Fruit fly (Drosophila melanogaster) whole organism, wandering third instar larva: ENCODE data around the gene TwdlE.

Source experiments
- Abd-B ChIP-seq: fragments of >200 bp; optimal IDR thresholded peaks from 2 replicates; lab custom pipeline; 2017; ENCODE audit warnings: missing biosample characterization, missing genetic modification characterization
- CG9705 ChIP-seq: fragments of 200-800 bp; sonication (Bioruptor generic); optimal IDR thresholded peaks from 2 replicates; lab custom pipeline; 2018; ENCODE audit warnings: missing biosample characterization, mild to moderate bottlenecking, missing genetic modification characterization
- CrebA ChIP-seq: fragments of 200-800 bp; sonication (Bioruptor generic); optimal IDR thresholded peaks from 2 replicates; lab custom pipeline; 2016; ENCODE audit warnings: missing biosample characterization, mild to moderate bottlenecking, missing genetic modification characterization, borderline replicate concordance
- Dfd ChIP-seq: fragments of >200 bp; optimal IDR thresholded peaks from 2 replicates; lab custom pipeline; 2017; ENCODE audit warnings: missing biosample characterization, missing genetic modification characterization
- GATAd ChIP-seq: sonication (Bioruptor generic); optimal IDR thresholded peaks from 2 replicates; lab custom pipeline; 2016; ENCODE audit warnings: missing biosample characterization, missing genetic modification characterization
- Hnf4 ChIP-seq: fragments of 200-800 bp; sonication (Bioruptor generic); optimal IDR thresholded peaks from 2 replicates; lab custom pipeline; 2016; ENCODE audit warnings: missing biosample characterization, mild to moderate bottlenecking, missing genetic modification characterization
- Hr83 ChIP-seq: fragments of 200-300 bp; sonication (Bioruptor generic); optimal IDR thresholded peaks from 2 replicates; lab custom pipeline; 2016; ENCODE audit warnings: missing biosample characterization, mild to moderate bottlenecking, missing genetic modification characterization, moderate library complexity; ENCODE audit not compliant: poor library complexity, severe bottlenecking
- Jra ChIP-seq: sonication (Bioruptor generic); optimal IDR thresholded peaks from 2 replicates; lab custom pipeline; 2016; ENCODE audit warnings: missing biosample characterization, missing genetic modification characterization
- Mio ChIP-seq: sonication (Bioruptor generic); optimal IDR thresholded peaks from 2 replicates; lab custom pipeline; 2016; ENCODE audit warnings: missing biosample characterization, missing genetic modification characterization
- Rel ChIP-seq, 2 experiments: fragments of 200-800 bp; sonication (Bioruptor generic) in 1 of 2; optimal IDR thresholded peaks; 2 replicates in 1 of 2; 3 replicates in 1 of 2; lab custom pipeline; 2016 to 2019; ENCODE audit warnings: mild to moderate bottlenecking in 2 of 2, missing biosample characterization in 2 of 2, missing genetic modification characterization in 2 of 2, moderate library complexity in 1 of 2
- Sp1 ChIP-seq: fragments of 200-800 bp; sonication (Bioruptor generic); optimal IDR thresholded peaks from 3 replicates; lab custom pipeline; 2019; ENCODE audit warnings: missing biosample characterization, mild to moderate bottlenecking, missing genetic modification characterization, moderate library complexity
- br ChIP-seq: fragments of 200-800 bp; sonication (Bioruptor generic); optimal IDR thresholded peaks from 2 replicates; lab custom pipeline; 2016; ENCODE audit warnings: missing biosample characterization, missing genetic modification characterization
- dl ChIP-seq, 2 experiments: fragments of 175-275, 200-275 bp in 1 of 2; fragments of 200-275 bp in 1 of 2; sonication (Bioruptor generic); optimal IDR thresholded peaks; lab custom pipeline; 2018; ENCODE audit warnings: mild to moderate bottlenecking in 2 of 2, missing biosample characterization in 2 of 2, missing genetic modification characterization in 2 of 2, moderate library complexity in 2 of 2; ENCODE audit not compliant: partially characterized antibody in 2 of 2, insufficient read depth in 1 of 2
- dmrt93B ChIP-seq: fragments of 200-800 bp; sonication (Bioruptor generic); optimal IDR thresholded peaks from 2 replicates; lab custom pipeline; 2018; ENCODE audit warnings: missing biosample characterization, mild to moderate bottlenecking, missing genetic modification characterization
- dsf ChIP-seq: sonication (Bioruptor generic); optimal IDR thresholded peaks from 2 replicates; lab custom pipeline; 2016; ENCODE audit warnings: missing biosample characterization, missing genetic modification characterization, borderline replicate concordance
- ey ChIP-seq: fragments of 200-800 bp; sonication (Bioruptor generic); optimal IDR thresholded peaks from 2 replicates; lab custom pipeline; 2016; ENCODE audit warnings: missing biosample characterization, missing genetic modification characterization
- foxo ChIP-seq, 2 experiments: fragments of 200-800 bp; sonication (Bioruptor generic); optimal IDR thresholded peaks; 2 replicates in 1 of 2; 3 replicates in 1 of 2; lab custom pipeline; 2016 to 2017; ENCODE audit warnings: missing biosample characterization in 2 of 2, missing genetic modification characterization in 2 of 2
- fru ChIP-seq: fragments of 200-800 bp; sonication (Bioruptor generic); optimal IDR thresholded peaks from 3 replicates; lab custom pipeline; 2016; ENCODE audit warnings: missing biosample characterization, mild to moderate bottlenecking, missing genetic modification characterization
- h ChIP-seq: fragments of 200-800 bp; sonication (Bioruptor generic); optimal IDR thresholded peaks from 3 replicates; lab custom pipeline; 2016; ENCODE audit warnings: missing biosample characterization, mild to moderate bottlenecking, missing genetic modification characterization
- jim ChIP-seq: fragments of 175-275, 200-325 bp; sonication (Bioruptor generic); optimal IDR thresholded peaks from 2 replicates; lab custom pipeline; 2016; ENCODE audit warnings: missing biosample characterization, mild to moderate bottlenecking, missing genetic modification characterization
- lola ChIP-seq: fragments of >200 bp; optimal IDR thresholded peaks from 2 replicates; lab custom pipeline; 2017; ENCODE audit warnings: missing biosample characterization, missing genetic modification characterization
- pan ChIP-seq: fragments of >200 bp; optimal IDR thresholded peaks from 2 replicates; lab custom pipeline; 2017
- psq ChIP-seq: fragments of 200-800 bp; sonication (Bioruptor generic); optimal IDR thresholded peaks from 3 replicates; lab custom pipeline; 2017; ENCODE audit warnings: missing biosample characterization, mild to moderate bottlenecking, missing genetic modification characterization, moderate library complexity
- rgr ChIP-seq: fragments of 200-800 bp; sonication (Bioruptor generic); optimal IDR thresholded peaks from 3 replicates; lab custom pipeline; 2016; ENCODE audit warnings: missing biosample characterization, mild to moderate bottlenecking, missing genetic modification characterization
- sage ChIP-seq: fragments of 200-800 bp; sonication (Bioruptor generic); optimal IDR thresholded peaks from 2 replicates; lab custom pipeline; 2016; ENCODE audit warnings: missing biosample characterization, mild to moderate bottlenecking, missing genetic modification characterization
- sv ChIP-seq: fragments of 200-800 bp; sonication (Bioruptor generic); optimal IDR thresholded peaks from 3 replicates; lab custom pipeline; 2016; ENCODE audit warnings: missing biosample characterization, missing genetic modification characterization
- tai ChIP-seq: sonication (Bioruptor generic); optimal IDR thresholded peaks from 2 replicates; lab custom pipeline; 2016; ENCODE audit warnings: missing biosample characterization, missing genetic modification characterization
- usp ChIP-seq: fragments of >200 bp; optimal IDR thresholded peaks from 2 replicates; lab custom pipeline; 2017; ENCODE audit warnings: missing biosample characterization, missing genetic modification characterization
- woc ChIP-seq: sonication (Bioruptor generic); optimal IDR thresholded peaks from 2 replicates; lab custom pipeline; 2016; ENCODE audit warnings: missing biosample characterization, mild to moderate bottlenecking, missing genetic modification characterization

TwdlE gene

DNA sequence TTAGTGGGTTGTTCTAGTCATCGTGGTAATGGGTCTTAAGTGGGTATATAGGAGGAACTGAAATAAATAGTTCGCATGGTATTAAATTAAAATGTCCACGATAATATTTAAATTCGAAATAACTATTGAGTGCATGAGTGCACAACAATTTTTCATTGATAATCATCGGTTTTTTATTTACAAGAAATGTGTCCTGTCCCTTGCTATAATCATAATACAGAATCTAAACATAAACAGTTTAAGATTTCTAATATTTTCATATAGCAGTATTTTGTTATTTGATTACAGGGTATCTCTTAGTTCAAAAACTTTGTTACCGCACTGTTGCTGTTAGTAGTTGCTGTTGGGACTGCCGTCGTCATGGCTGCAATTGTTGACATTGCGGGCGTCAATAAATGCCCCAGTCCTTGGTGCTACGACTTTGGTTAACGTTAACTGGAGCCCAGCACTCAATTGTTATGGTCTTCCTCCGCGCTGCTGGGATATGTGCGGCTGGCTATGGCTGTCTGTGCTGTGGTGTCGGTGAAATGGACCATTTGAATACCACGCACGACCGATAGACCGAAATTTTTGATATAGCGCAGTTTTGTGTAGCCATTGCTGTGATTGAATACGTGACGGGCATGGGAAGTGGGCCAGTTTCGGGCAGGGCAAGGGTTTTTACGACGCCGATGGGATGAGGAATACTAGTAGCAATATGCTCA is 11.3 kb upstream of the TwdlE start:
- no peak for TF ChIP-seq jim (GFP tag; lab: Kevin White, UChicago)
- peak; percentile 17 for TF ChIP-seq sv (GFP tag; lab: Kevin White, UChicago)
- no peak for TF ChIP-seq pan (lab: Kevin White, UChicago)
- no peak for TF ChIP-seq Mio (GFP tag; lab: Kevin White, UChicago)

DNA sequence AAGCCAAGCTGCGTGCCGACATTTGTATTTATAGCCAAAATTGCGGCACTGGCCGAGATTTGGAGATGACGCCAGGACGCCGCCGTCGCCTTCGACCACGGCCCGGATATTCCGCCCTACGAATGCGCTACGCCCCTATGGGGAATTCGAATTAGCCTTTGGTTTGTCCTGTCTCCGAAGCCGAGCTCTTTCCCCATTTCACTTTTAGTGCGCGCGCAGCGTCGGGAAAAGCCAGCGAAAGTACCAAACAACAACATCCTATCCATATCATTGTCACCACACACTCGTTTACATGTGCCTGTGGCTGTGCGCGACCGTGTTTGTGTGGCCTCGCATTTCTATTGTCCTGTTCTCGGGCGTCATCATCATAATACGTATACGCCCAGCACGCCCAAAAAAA is 10.7 kb upstream of the TwdlE start, which contains the start of gene Proc:
Gene Proc (minus strand): TSS at position 101 of the 400 bp plus-strand sequence.
- TF ChIP-seq sage (GFP tag; lab: Kevin White, UChicago) (no peak), usp (GFP tag; lab: Kevin White, UChicago) (no peak), br (no peak), dl (GFP tag; optimal IDR thresholded peaks at IDR 0.05; lab: Kevin White, UChicago; ENCODE audit: insufficient read depth in 1 of 2, partially characterized antibody in 2 of 2) (no peak), Sp1 (GFP tag; lab: Kevin White, UChicago) (no peak), tai (GFP tag; lab: Kevin White, UChicago) (no peak), sv (GFP tag; lab: Kevin White, UChicago) (no peak), rgr (GFP tag; lab: Kevin White, UChicago) (no peak), fru (GFP tag; lab: Kevin White, UChicago) (no peak), dmrt93B (GFP tag; lab: Kevin White, UChicago) (no peak), Hr83 (GFP tag; lab: Kevin White, UChicago) (no peak), lola (GFP tag; lab: Kevin White, UChicago) (no peak), pan (lab: Kevin White, UChicago) (no peak), CrebA (GFP tag; lab: Kevin White, UChicago) (no peak), GATAd (no peak), Abd-B (GFP tag; lab: Kevin White, UChicago) (no peak), dsf (GFP tag; lab: Kevin White, UChicago) (no peak)
- TF ChIP-seq, all 38 proteins: peak for 0

DNA sequence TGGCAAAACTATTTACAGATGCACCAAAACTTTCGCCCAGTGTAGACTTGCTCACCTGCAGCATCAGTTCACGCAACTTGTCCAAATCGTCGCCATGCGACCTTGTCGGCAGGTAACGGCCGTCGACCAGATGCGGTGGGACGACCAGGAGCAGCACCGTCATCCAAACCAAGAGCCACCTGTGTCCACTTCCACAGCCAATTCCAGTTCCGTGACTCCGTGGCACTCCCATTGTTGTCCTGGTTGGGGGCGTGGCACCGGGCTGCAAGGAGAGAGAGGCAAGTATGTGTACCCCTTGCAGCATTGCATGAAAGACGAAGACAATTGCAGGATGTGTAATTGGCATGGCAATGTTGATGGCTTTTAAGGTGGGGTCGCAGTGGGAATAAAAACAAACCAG is 9.6 kb upstream of the TwdlE start:
- TF ChIP-seq ey (GFP tag; lab: Kevin White, UChicago) (no peak), tai (GFP tag; lab: Kevin White, UChicago) (no peak), dmrt93B (GFP tag; lab: Kevin White, UChicago) (no peak), lola (GFP tag; lab: Kevin White, UChicago) (no peak), CG9705 (GFP tag; lab: Kevin White, UChicago) (no peak), Hr83 (GFP tag; lab: Kevin White, UChicago) (no peak), jim (GFP tag; lab: Kevin White, UChicago) (no peak), woc (GFP tag; lab: Kevin White, UChicago) (no peak), dl (GFP tag; optimal IDR thresholded peaks at IDR 0.05; lab: Kevin White, UChicago; ENCODE audit: insufficient read depth in 1 of 2, partially characterized antibody in 2 of 2) (no peak)

DNA sequence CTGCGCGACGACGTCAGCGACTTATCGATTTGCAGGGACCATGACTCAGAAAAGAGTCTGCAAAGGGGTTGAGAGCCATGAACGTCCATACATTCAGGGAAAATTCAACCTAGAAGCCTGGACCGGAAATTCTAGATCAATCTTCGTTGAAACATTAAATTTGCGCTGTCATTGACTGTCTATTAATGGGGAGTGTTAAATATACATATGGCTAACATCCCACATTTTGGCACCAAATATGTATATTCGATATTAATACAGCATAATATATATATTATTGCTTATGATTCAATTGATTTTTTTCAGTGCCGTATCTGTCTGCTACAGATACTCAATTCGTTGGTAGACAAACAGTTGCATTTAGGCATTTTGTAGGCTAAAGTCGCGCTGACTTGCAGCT is 8.0 kb upstream of the TwdlE start:
- TF ChIP-seq Rel (GFP tag; optimal IDR thresholded peaks at IDR 0.05; lab: Kevin White, UChicago) = no peak
- no peak for TF ChIP-seq Rel (tag; optimal IDR thresholded peaks at IDR 0.05; lab: Kevin White, UChicago)
- no peak for TF ChIP-seq Hr83 (GFP tag; lab: Kevin White, UChicago)
- no peak for TF ChIP-seq Jra (GFP tag; lab: Kevin White, UChicago)
- TF ChIP-seq foxo (GFP tag; optimal IDR thresholded peaks at IDR 0.05; lab: Kevin White, UChicago) = no peak
- no peak for TF ChIP-seq dmrt93B (GFP tag; lab: Kevin White, UChicago)
- TF ChIP-seq h (GFP tag; lab: Kevin White, UChicago) = no peak
- TF ChIP-seq CG9705 (GFP tag; lab: Kevin White, UChicago) = no peak
- TF ChIP-seq Dfd (GFP tag; lab: Kevin White, UChicago) = no peak
- no peak for TF ChIP-seq dl (GFP tag; optimal IDR thresholded peaks at IDR 0.05; lab: Kevin White, UChicago; ENCODE audit: insufficient read depth in 1 of 2, partially characterized antibody in 2 of 2)
- TF ChIP-seq usp (GFP tag; lab: Kevin White, UChicago) = no peak
- TF ChIP-seq psq (GFP tag; lab: Kevin White, UChicago) = no peak
- TF ChIP-seq woc (GFP tag; lab: Kevin White, UChicago) = no peak
- TF ChIP-seq fru (GFP tag; lab: Kevin White, UChicago) = no peak
- TF ChIP-seq br = no peak
- no peak for TF ChIP-seq Abd-B (GFP tag; lab: Kevin White, UChicago)
- no peak for TF ChIP-seq Hnf4 (GFP tag; lab: Kevin White, UChicago)
